Worm (Caenorhabditis elegans) whole organism, midembryonic: ENCODE data around the gene grl-15.

Source experiments
- T22C8.4 ChIP-seq: fragments of 200-800 bp; sonication (Bioruptor generic); IDR thresholded peaks from 2 replicates; pipeline ENCODE4 v1.3.6; 2022; ENCODE audit warnings: missing genetic modification characterization, missing compliant biosample characterization
- cog-1 ChIP-seq: sonication (generic microtip); optimal IDR thresholded peaks from 2 replicates; lab custom pipeline; 2016; ENCODE audit warnings: missing genetic modification characterization, missing compliant biosample characterization
- flt-1 ChIP-seq: fragments of 200-800 bp; sonication (Bioruptor generic); IDR thresholded peaks from 2 replicates; pipeline ENCODE4 v1.3.6; 2022; ENCODE audit warnings: missing genetic modification characterization, missing compliant biosample characterization
- klf-2 ChIP-seq: fragments of 200-800 bp; sonication (Bioruptor generic); conservative IDR thresholded peaks from 2 replicates; pipeline ENCODE4 v1.3.6; 2022; ENCODE audit warnings: missing genetic modification reagents, missing genetic modification characterization, missing compliant biosample characterization
- med-1 ChIP-seq: sonication (generic microtip); optimal IDR thresholded peaks from 2 replicates; lab custom pipeline; 2017; ENCODE audit warnings: missing genetic modification characterization, mild to moderate bottlenecking, missing compliant biosample characterization, antibody characterized with exemption, missing genetic modification reagents; ENCODE audit not compliant: insufficient read depth
- ref-1 ChIP-seq: fragments of 200-800 bp; sonication (Bioruptor generic); conservative IDR thresholded peaks from 2 replicates; pipeline ENCODE4 v1.3.6; 2022; ENCODE audit warnings: missing genetic modification reagents, missing genetic modification characterization, missing compliant biosample characterization
- tab-1 ChIP-seq: fragments of 200-800 bp; sonication (Bioruptor generic); IDR thresholded peaks from 2 replicates; pipeline ENCODE4 v1.3.6; 2022; ENCODE audit warnings: missing genetic modification characterization, missing compliant biosample characterization
- ztf-23 ChIP-seq: fragments of 200-800 bp; sonication (Bioruptor generic); IDR thresholded peaks from 2 replicates; pipeline ENCODE4 v1.3.6; 2022; ENCODE audit warnings: missing genetic modification reagents, missing genetic modification characterization, missing compliant biosample characterization
- ztf-29 ChIP-seq: fragments of 200-800 bp; sonication (Bioruptor generic); IDR thresholded peaks from 2 replicates; pipeline ENCODE4 v1.3.6; 2022; ENCODE audit warnings: missing genetic modification reagents, missing genetic modification characterization, missing compliant biosample characterization

Gene grl-15

DNA sequence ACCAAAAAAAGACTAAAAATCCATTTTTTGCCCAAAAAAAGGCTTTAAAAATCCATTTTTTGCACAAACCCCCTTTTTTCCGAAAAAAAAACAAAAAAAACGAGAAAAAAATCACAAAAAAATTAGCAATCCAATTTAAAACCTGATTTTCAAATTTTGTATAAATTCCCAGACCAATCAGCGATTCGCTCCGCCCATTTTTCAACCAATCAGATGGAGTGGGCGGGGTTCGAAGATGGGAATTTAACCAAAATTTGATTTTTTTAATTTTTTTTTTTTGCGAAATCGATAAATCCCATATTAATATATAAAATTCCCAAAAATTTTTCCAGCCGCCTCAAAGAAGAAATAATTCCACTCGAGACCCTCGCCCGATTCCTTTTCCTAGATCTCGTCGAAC lies 14.4 kb downstream of the grl-15 start:
- TF ChIP-seq flt-1 (GFP tag; lab: Robert Waterston, UW): no peak
- TF ChIP-seq ztf-29 (GFP tag; lab: Robert Waterston, UW): no peak
- no peak for TF ChIP-seq T22C8.4 (GFP tag; lab: Robert Waterston, UW)
- TF ChIP-seq med-1: no peak
- TF ChIP-seq cog-1: no peak
- no peak for TF ChIP-seq ztf-23
- no peak for TF ChIP-seq tab-1 (GFP tag; lab: Robert Waterston, UW)
- no peak for TF ChIP-seq ref-1 (GFP tag; lab: Robert Waterston, UW)
- no peak for TF ChIP-seq klf-2 (GFP tag; lab: Robert Waterston, UW)

DNA sequence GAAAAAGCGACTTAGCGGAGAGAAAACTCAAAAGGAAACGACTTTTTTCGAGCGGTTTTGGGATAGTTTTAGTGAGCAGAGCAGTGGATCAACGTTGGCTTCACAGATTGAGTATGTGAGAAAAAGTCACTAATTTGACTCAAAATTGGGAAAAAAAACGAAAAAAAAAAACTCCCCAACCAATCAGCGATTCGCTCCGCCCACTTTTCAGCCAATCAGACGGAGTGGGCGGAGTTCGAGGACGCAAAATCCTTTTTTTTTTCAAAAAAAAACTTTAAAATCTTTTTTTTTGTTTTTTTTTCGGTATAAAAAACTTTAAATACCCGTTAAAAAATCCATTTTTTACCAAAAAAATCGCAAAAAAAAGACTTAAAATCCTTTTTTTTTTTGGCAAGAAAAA lies 15.0 kb downstream of the grl-15 start:
- TF ChIP-seq ref-1 (GFP tag; lab: Robert Waterston, UW) (no peak), flt-1 (GFP tag; lab: Robert Waterston, UW) (no peak), ztf-23 (no peak), tab-1 (GFP tag; lab: Robert Waterston, UW) (no peak), ztf-29 (GFP tag; lab: Robert Waterston, UW) (no peak), med-1 (no peak), klf-2 (GFP tag; lab: Robert Waterston, UW) (no peak), T22C8.4 (GFP tag; lab: Robert Waterston, UW) (no peak)

DNA sequence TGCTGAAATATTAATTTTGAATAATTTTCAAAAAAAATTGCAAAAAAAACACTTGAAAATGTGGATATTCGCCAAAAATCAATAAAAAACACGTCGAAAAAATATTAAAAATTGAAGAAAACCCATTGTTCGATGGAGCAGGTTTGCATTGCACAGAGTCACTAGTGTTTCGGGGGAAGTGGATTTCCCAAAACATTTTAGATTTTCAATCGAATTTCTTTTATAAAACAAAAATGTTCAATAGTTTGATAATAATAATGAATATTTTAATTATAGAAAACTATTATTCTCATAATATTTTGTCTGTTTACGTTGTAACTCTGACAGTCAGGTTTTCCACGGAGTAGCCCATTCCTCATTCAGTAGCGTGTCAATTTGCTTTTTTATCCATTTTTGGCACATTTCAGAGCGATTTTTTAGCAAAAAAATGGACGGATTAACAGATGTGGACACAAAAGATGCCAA lies 17.1 kb downstream of the grl-15 start, which contains the start of the genes gex-4 and gphr-1:
TSS of gene gex-4 (minus strand) at position 2 of the 465 bp plus-strand sequence.
TSS of gene gphr-1 (plus strand) at position 415 of the 465 bp plus-strand sequence.
- peak; percentile 67 for TF ChIP-seq T22C8.4 (GFP tag; lab: Robert Waterston, UW)
- no peak for TF ChIP-seq ref-1 (GFP tag; lab: Robert Waterston, UW)
- peak; percentile 26 for TF ChIP-seq cog-1
- no peak for TF ChIP-seq klf-2 (GFP tag; lab: Robert Waterston, UW)
- no peak for TF ChIP-seq tab-1 (GFP tag; lab: Robert Waterston, UW)
- TF ChIP-seq ztf-23: 0 out of 2 replicates have a peak, but pooled peaks have one; percentile 41
- no peak for TF ChIP-seq med-1

ce11 chrIII:12218078-12218477 lies 17.7 kb downstream of the grl-15 start:
- TF ChIP-seq ztf-29 (GFP tag; lab: Robert Waterston, UW) (peak; percentile 66; the same call in 1 of the 2 replicates), tab-1 (GFP tag; lab: Robert Waterston, UW) (no peak)

- TF ChIP-seq ztf-29 (GFP tag; lab: Robert Waterston, UW): no peak
- no peak for TF ChIP-seq klf-2 (GFP tag; lab: Robert Waterston, UW)
- TF ChIP-seq flt-1 (GFP tag; lab: Robert Waterston, UW): no peak
- no peak for TF ChIP-seq med-1
- TF ChIP-seq T22C8.4 (GFP tag; lab: Robert Waterston, UW): no peak
- TF ChIP-seq ztf-23: no peak
- TF ChIP-seq ref-1 (GFP tag; lab: Robert Waterston, UW): no peak
- TF ChIP-seq tab-1 (GFP tag; lab: Robert Waterston, UW): no peak
- no peak for TF ChIP-seq cog-1
Measured at ce11 chrIII:12215596-12215995, 20.2 kb downstream of the grl-15 start, which contains the start of gene Y75B8A.13. Gene Y75B8A.13 (minus strand): TSS chrIII:12215696.

DNA sequence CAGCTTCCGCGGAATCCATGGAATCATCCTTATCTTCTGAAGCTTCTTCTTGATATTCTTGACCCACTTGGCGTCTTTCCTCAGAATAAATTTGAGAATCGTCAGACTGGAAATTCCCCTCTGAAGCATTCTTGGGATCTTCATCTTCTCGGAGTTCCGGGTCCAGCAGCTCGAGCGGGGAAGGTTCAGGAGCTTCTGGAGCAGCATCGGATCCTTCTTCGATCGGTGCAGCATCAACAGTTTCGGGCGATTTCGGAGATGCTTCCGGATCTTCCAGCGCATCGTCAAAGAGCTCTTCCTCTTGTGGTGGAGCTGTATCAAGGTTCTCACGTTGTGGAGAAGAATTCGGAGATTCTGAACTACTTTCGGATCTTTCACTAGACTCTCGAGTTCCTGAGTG lies 28.2 kb downstream of the grl-15 start:
- TF ChIP-seq ztf-29 (GFP tag; lab: Robert Waterston, UW) (no peak), ref-1 (GFP tag; lab: Robert Waterston, UW) (no peak), tab-1 (GFP tag; lab: Robert Waterston, UW) (no peak), klf-2 (GFP tag; lab: Robert Waterston, UW) (no peak), T22C8.4 (GFP tag; lab: Robert Waterston, UW) (no peak), flt-1 (GFP tag; lab: Robert Waterston, UW) (no peak), med-1 (no peak), cog-1 (no peak), ztf-23 (no peak)

- no peak for TF ChIP-seq cog-1
- TF ChIP-seq tab-1 (GFP tag; lab: Robert Waterston, UW): 0 out of 2 replicates have a peak, but pooled peaks have one; percentile 13
Measured at ce11 chrIII:12205271-12205670, 30.5 kb downstream of the grl-15 start.

DNA sequence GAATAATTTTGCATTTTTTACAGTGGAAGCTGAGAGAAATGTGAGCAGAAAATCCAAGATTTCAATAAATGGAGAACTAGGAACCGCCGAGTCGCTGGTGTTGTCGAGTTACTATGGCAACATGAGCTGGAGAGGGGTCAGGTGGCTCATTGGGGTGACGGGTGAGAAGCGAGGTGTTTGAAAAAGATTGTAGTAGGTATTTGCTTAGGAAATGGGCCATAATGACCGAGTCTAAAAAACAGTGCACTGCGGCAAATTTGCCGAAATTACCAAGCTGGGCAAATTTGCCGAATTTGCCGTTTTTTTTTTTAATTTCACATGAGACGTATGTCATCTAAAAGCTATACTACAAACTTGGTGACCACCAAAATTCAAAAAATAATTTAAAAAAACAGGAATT lies 33.4 kb downstream of the grl-15 start, which contains the start of gene osm-12:
TSS of gene osm-12 (minus strand) at position 101 of the 400 bp plus-strand sequence.
- TF ChIP-seq ztf-23 (no peak), cog-1 (no peak), ref-1 (GFP tag; lab: Robert Waterston, UW) (no peak), klf-2 (GFP tag; lab: Robert Waterston, UW) (no peak), flt-1 (GFP tag; lab: Robert Waterston, UW) (no peak), T22C8.4 (GFP tag; lab: Robert Waterston, UW) (no peak), ztf-29 (GFP tag; lab: Robert Waterston, UW) (no peak), med-1 (no peak), tab-1 (GFP tag; lab: Robert Waterston, UW) (no peak)

- TF ChIP-seq ztf-29 (GFP tag; lab: Robert Waterston, UW) (no peak), cog-1 (no peak), klf-2 (GFP tag; lab: Robert Waterston, UW) (no peak), ztf-23 (no peak), ref-1 (GFP tag; lab: Robert Waterston, UW) (no peak)
Measured at ce11 chrIII:12198135-12198534, 37.7 kb downstream of the grl-15 start.

ce11 chrIII:12195991-12196390 lies 39.8 kb downstream of the grl-15 start:
- TF ChIP-seq cog-1 (no peak), ztf-23 (no peak), klf-2 (GFP tag; lab: Robert Waterston, UW) (no peak)

- TF ChIP-seq cog-1 (no peak), ref-1 (GFP tag; lab: Robert Waterston, UW) (no peak), klf-2 (GFP tag; lab: Robert Waterston, UW) (no peak), T22C8.4 (GFP tag; lab: Robert Waterston, UW) (no peak), med-1 (no peak), tab-1 (GFP tag; lab: Robert Waterston, UW) (no peak), flt-1 (GFP tag; lab: Robert Waterston, UW) (no peak), ztf-23 (no peak), ztf-29 (GFP tag; lab: Robert Waterston, UW) (no peak)
Measured at ce11 chrIII:12194190-12194589, 41.6 kb downstream of the grl-15 start, which contains the start of gene Y75B8A.44. Gene Y75B8A.44 (plus strand): TSS chrIII:12194490.
